Worm (Caenorhabditis elegans) whole organism, late embryonic: Measurements from ENCODE around the gene T23B7.3.

Source experiments
- C38D4.7 ChIP-seq: fragments of 200-800 bp; sonication (Bioruptor generic); optimal IDR thresholded peaks from 2 replicates; lab custom pipeline; 2018; ENCODE audit warnings: mild to moderate bottlenecking, missing genetic modification characterization, moderate library complexity, missing compliant biosample characterization
- F13H6.1 ChIP-seq: sonication (generic microtip); optimal IDR thresholded peaks from 2 replicates; lab custom pipeline; 2016; ENCODE audit warnings: missing genetic modification characterization, missing compliant biosample characterization
- K02D7.2 ChIP-seq: sonication (generic microtip); optimal IDR thresholded peaks from 2 replicates; lab custom pipeline; 2017; ENCODE audit warnings: mild to moderate bottlenecking, missing genetic modification characterization, missing compliant biosample characterization
- Y22D7AL.16 ChIP-seq: sonication (generic microtip); optimal IDR thresholded peaks from 2 replicates; lab custom pipeline; 2016; ENCODE audit warnings: missing genetic modification characterization, missing compliant biosample characterization
- ahr-1 ChIP-seq: sonication (generic microtip); optimal IDR thresholded peaks from 2 replicates; lab custom pipeline; 2016; ENCODE audit warnings: missing genetic modification characterization, missing compliant biosample characterization
- ama-1 ChIP-seq: fragments of 150-350 bp; optimal IDR thresholded peaks from 2 replicates; lab custom pipeline; 2014
- ceh-14 ChIP-seq: sonication (generic microtip); optimal IDR thresholded peaks from 2 replicates; lab custom pipeline; 2016; ENCODE audit warnings: missing genotype, missing genetic modification characterization, missing compliant biosample characterization
- ceh-19 ChIP-seq: fragments of 200-800 bp; sonication (Bioruptor generic); optimal IDR thresholded peaks from 2 replicates; lab custom pipeline; 2018; ENCODE audit warnings: mild to moderate bottlenecking, missing genetic modification characterization, missing compliant biosample characterization
- ceh-22 ChIP-seq: sonication (generic microtip); optimal IDR thresholded peaks from 2 replicates; lab custom pipeline; 2017; ENCODE audit warnings: missing biosample characterization, missing genetic modification characterization
- ceh-30 ChIP-seq: fragments of 150-350 bp; optimal IDR thresholded peaks from 2 replicates; lab custom pipeline; 2014; ENCODE audit warnings: missing biosample characterization, missing genetic modification characterization
- ceh-31 ChIP-seq: sonication (generic microtip); optimal IDR thresholded peaks from 2 replicates; lab custom pipeline; 2016; ENCODE audit warnings: missing genetic modification characterization, missing compliant biosample characterization
- ceh-45 ChIP-seq: fragments of 200-800 bp; sonication (Bioruptor generic); IDR thresholded peaks from 2 replicates; pipeline ENCODE4 v1.3.6; 2022; ENCODE audit warnings: missing genetic modification reagents, missing genetic modification characterization, missing compliant biosample characterization
- ceh-6 ChIP-seq: fragments of 200-800 bp; sonication (Bioruptor generic); optimal IDR thresholded peaks from 2 replicates; lab custom pipeline; 2018; ENCODE audit warnings: mild to moderate bottlenecking, missing genetic modification characterization, missing compliant biosample characterization
- ceh-9 ChIP-seq: sonication (generic microtip); optimal IDR thresholded peaks from 2 replicates; lab custom pipeline; 2016; ENCODE audit warnings: mild to moderate bottlenecking, missing genetic modification characterization, inconsistent platforms, missing compliant biosample characterization
- dmd-4 ChIP-seq: sonication (generic microtip); optimal IDR thresholded peaks from 2 replicates; lab custom pipeline; 2016; ENCODE audit warnings: borderline replicate concordance, missing genetic modification characterization, missing compliant biosample characterization
- elt-2 ChIP-seq: sonication (generic microtip); optimal IDR thresholded peaks from 2 replicates; lab custom pipeline; 2016; ENCODE audit warnings: missing genetic modification reagents, missing genetic modification characterization, missing compliant biosample characterization
- elt-4 ChIP-seq: sonication (generic microtip); optimal IDR thresholded peaks from 2 replicates; lab custom pipeline; 2016; ENCODE audit warnings: missing genetic modification characterization, missing compliant biosample characterization
- eyg-1 ChIP-seq: sonication (generic microtip); optimal IDR thresholded peaks from 2 replicates; lab custom pipeline; 2016; ENCODE audit warnings: missing genotype, missing genetic modification characterization, missing compliant biosample characterization
- fkh-10 ChIP-seq: fragments of 150-350 bp; optimal IDR thresholded peaks from 2 replicates; lab custom pipeline; 2014; ENCODE audit warnings: missing biosample characterization, missing genetic modification reagents, missing genetic modification characterization
- fkh-6 ChIP-seq: sonication (generic microtip); optimal IDR thresholded peaks from 2 replicates; lab custom pipeline; 2016; ENCODE audit warnings: missing genetic modification characterization, missing compliant biosample characterization
- gmeb-2 ChIP-seq: sonication (generic microtip); optimal IDR thresholded peaks from 2 replicates; lab custom pipeline; 2016; ENCODE audit warnings: missing genetic modification characterization, inconsistent platforms, missing compliant biosample characterization
- lim-6 ChIP-seq: sonication (generic microtip); optimal IDR thresholded peaks from 2 replicates; lab custom pipeline; 2016; ENCODE audit warnings: missing genetic modification characterization, missing compliant biosample characterization
- madf-2 ChIP-seq: sonication (generic microtip); optimal IDR thresholded peaks from 2 replicates; lab custom pipeline; 2017; ENCODE audit warnings: missing genetic modification characterization, missing compliant biosample characterization
- mec-3 ChIP-seq: sonication (generic microtip); optimal IDR thresholded peaks from 2 replicates; lab custom pipeline; 2016; ENCODE audit warnings: borderline replicate concordance, missing genetic modification characterization, missing compliant biosample characterization
- nhr-11 ChIP-seq: fragments of 150-350 bp; optimal IDR thresholded peaks from 2 replicates; lab custom pipeline; 2014; ENCODE audit warnings: missing biosample characterization, missing genetic modification characterization
- nhr-232 ChIP-seq: sonication (generic microtip); optimal IDR thresholded peaks from 2 replicates; lab custom pipeline; 2016; ENCODE audit warnings: missing genetic modification characterization, missing compliant biosample characterization
- odd-2 ChIP-seq: sonication (generic microtip); optimal IDR thresholded peaks from 2 replicates; lab custom pipeline; 2017; ENCODE audit warnings: antibody characterized with exemption, mild to moderate bottlenecking, missing genetic modification characterization, missing compliant biosample characterization
- pat-9 ChIP-seq: fragments of 200-800 bp; sonication (Bioruptor generic); optimal IDR thresholded peaks from 2 replicates; lab custom pipeline; 2018; ENCODE audit warnings: mild to moderate bottlenecking, missing genetic modification characterization, moderate library complexity, missing compliant biosample characterization
- pha-2 ChIP-seq: sonication (generic microtip); optimal IDR thresholded peaks from 2 replicates; lab custom pipeline; 2017; ENCODE audit warnings: mild to moderate bottlenecking, missing genetic modification characterization, missing compliant biosample characterization
- pros-1 ChIP-seq: fragments of 150-350 bp; optimal IDR thresholded peaks from 2 replicates; lab custom pipeline; 2014; ENCODE audit warnings: missing biosample characterization, missing genetic modification reagents, missing genetic modification characterization
- ref-2 ChIP-seq: sonication (generic microtip); optimal IDR thresholded peaks from 2 replicates; lab custom pipeline; 2016; ENCODE audit warnings: missing genetic modification characterization, missing compliant biosample characterization
- rnt-1 ChIP-seq: sonication (generic microtip); optimal IDR thresholded peaks from 2 replicates; lab custom pipeline; 2016; ENCODE audit warnings: missing genetic modification characterization, missing compliant biosample characterization
- sdc-2 ChIP-seq: sonication (generic microtip); optimal IDR thresholded peaks from 2 replicates; lab custom pipeline; 2016; ENCODE audit warnings: missing genotype, missing genetic modification characterization, missing compliant biosample characterization
- syd-9 ChIP-seq: sonication (generic microtip); optimal IDR thresholded peaks from 2 replicates; lab custom pipeline; 2016; ENCODE audit warnings: mild to moderate bottlenecking, missing genetic modification characterization, moderate library complexity, missing compliant biosample characterization
- tbx-7 ChIP-seq: sonication (generic microtip); optimal IDR thresholded peaks from 2 replicates; lab custom pipeline; 2016; ENCODE audit warnings: missing genotype, missing genetic modification characterization, missing compliant biosample characterization
- ttx-3 ChIP-seq: sonication (generic microtip); optimal IDR thresholded peaks from 2 replicates; lab custom pipeline; 2016; ENCODE audit warnings: missing genetic modification reagents, missing genetic modification characterization, missing compliant biosample characterization
- unc-55 ChIP-seq: sonication (generic microtip); optimal IDR thresholded peaks from 2 replicates; lab custom pipeline; 2017; ENCODE audit warnings: missing biosample characterization, missing genetic modification reagents, missing genetic modification characterization

Gene T23B7.3

ce11 chrII:4871834-4872233 is 21.8 kb downstream of the T23B7.3 start:
- TF ChIP-seq ttx-3 (tag; lab: Kevin White, UChicago) (no peak), gmeb-2 (tag; lab: Kevin White, UChicago) (no peak), unc-55 (GFP tag; lab: Kevin White, UChicago) (no peak), nhr-11 (tag; lab: Kevin White, UChicago) (no peak), pros-1 (no peak), fkh-6 (tag; lab: Kevin White, UChicago) (no peak), sdc-2 (tag; lab: Kevin White, UChicago) (no peak), ceh-19 (GFP tag; lab: Kevin White, UChicago) (no peak), ceh-31 (no peak), fkh-10 (no peak), ref-2 (tag; lab: Kevin White, UChicago) (no peak), ceh-22 (tag; lab: Kevin White, UChicago) (no peak), ama-1 (lab: Kevin White, UChicago) (no peak), K02D7.2 (no peak), ceh-30 (no peak), nhr-232 (tag; lab: Kevin White, UChicago) (no peak), C38D4.7 (GFP tag; lab: Kevin White, UChicago) (no peak), odd-2 (no peak), rnt-1 (no peak)
- TF ChIP-seq, all 69 proteins: peak for 0

DNA sequence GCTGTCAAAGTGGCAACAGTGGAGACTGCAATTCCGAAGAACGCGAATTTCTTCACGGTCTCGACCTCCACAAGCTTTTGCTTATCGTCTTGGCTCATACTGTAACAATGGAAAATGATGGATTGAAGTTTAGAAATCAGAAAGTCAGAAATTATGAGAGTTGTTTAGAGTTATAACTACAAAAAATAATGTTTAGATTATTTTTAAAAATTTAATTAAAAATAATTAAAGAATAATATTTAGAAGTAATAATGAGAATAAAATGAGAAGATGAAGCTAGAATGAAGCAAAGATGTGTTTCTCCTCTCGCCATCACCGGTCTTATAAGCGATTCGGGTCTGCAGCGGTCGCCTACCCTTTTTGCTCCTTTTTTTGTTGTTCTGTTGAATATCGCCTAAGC is 23.0 kb downstream of the T23B7.3 start, which contains the start of gene col-73:
Gene col-73 (minus strand): TSS at position 101 of the 400 bp plus-strand sequence.
- no peak for TF ChIP-seq fkh-10
- no peak for TF ChIP-seq ceh-9 (tag; lab: Kevin White, UChicago)
- TF ChIP-seq ahr-1 (tag; lab: Kevin White, UChicago), result no peak
- no peak for TF ChIP-seq lim-6 (tag; lab: Kevin White, UChicago)
- no peak for TF ChIP-seq pat-9 (tag; lab: Kevin White, UChicago)
- TF ChIP-seq F13H6.1 (tag; lab: Kevin White, UChicago), result no peak
- no peak for TF ChIP-seq rnt-1
- no peak for TF ChIP-seq dmd-4
- TF ChIP-seq tbx-7, result no peak
- no peak for TF ChIP-seq ceh-14 (tag; lab: Kevin White, UChicago)
- TF ChIP-seq pha-2 (tag; lab: Kevin White, UChicago), result no peak
- TF ChIP-seq K02D7.2, result no peak
- no peak for TF ChIP-seq ref-2 (tag; lab: Kevin White, UChicago)
- TF ChIP-seq gmeb-2 (tag; lab: Kevin White, UChicago), result no peak
- TF ChIP-seq syd-9 (tag; lab: Kevin White, UChicago), result no peak
- TF ChIP-seq eyg-1 (tag; lab: Kevin White, UChicago), result no peak

- TF ChIP-seq elt-4 (tag; lab: Kevin White, UChicago), result no peak
- TF ChIP-seq Y22D7AL.16, result no peak
- no peak for TF ChIP-seq ceh-45
- no peak for TF ChIP-seq ceh-19 (GFP tag; lab: Kevin White, UChicago)
- no peak for TF ChIP-seq ceh-30
- no peak for TF ChIP-seq madf-2
Observed at ce11 chrII:4874335-4874861, 24.4 kb downstream of the T23B7.3 start, which contains the start of gene F11G11.15. Gene F11G11.15 (plus strand): TSS chrII:4874845.

DNA sequence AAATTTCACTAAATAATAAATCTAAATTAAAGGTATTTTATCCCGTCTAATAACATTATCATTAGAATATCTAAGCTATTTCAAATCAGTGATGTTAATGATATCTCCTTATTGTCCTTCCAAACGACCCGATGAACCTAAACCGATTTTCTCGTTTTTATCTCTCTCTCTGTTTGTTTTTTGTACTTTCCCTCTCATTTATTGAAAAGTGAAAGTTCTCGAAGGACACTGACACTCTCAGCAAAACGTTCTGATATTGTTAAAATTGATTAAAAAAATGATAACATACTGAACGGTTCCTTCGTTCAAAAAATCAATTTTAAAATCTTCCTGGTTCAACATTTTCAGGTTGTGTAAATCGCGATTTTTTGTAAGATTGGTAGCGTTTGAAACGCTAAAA is 26.1 kb downstream of the T23B7.3 start, which contains the start of gene F11G11.13:
Gene F11G11.13 (minus strand): TSS at position 89 of the 400 bp plus-strand sequence.
- TF ChIP-seq gmeb-2 (tag; lab: Kevin White, UChicago) (no peak), ceh-6 (no peak), rnt-1 (no peak), mec-3 (tag; lab: Kevin White, UChicago) (no peak)
- TF ChIP-seq, all 69 proteins: peak for 0

ce11 chrII:4879629-4880028 is 29.6 kb downstream of the T23B7.3 start, which contains the start of gene gst-6:
Gene gst-6 (plus strand): TSS chrII:4879891.
- TF ChIP-seq ceh-6 (no peak), elt-2 (tag; lab: Kevin White, UChicago) (peak; percentile 30)
- TF ChIP-seq, all 69 proteins: peak for 1
